Worm (Caenorhabditis elegans) whole organism, L4 larva: Measurements from ENCODE around the gene sec-61.B.

ENCODE experiments used
- F26F4.8 ChIP-seq: fragments of 200-800 bp; sonication (Bioruptor generic); conservative IDR thresholded peaks from 2 replicates; pipeline ENCODE4 v1.3.6; 2022; ENCODE audit warnings: missing genetic modification characterization, missing compliant biosample characterization
- F44E2.7 ChIP-seq: fragments of 200-800 bp; sonication (Bioruptor generic); IDR thresholded peaks from 2 replicates; pipeline ENCODE4 v2.1.2; 2022; ENCODE audit warnings: missing genetic modification characterization, missing compliant biosample characterization
- Y48G9A.11 ChIP-seq: fragments of 200-800 bp; sonication (Bioruptor generic); IDR thresholded peaks from 2 replicates; pipeline ENCODE4 v1.3.6; 2022; ENCODE audit warnings: missing genetic modification reagents, missing genetic modification characterization, missing compliant biosample characterization
- ZK546.5 ChIP-seq, 2 experiments: sonication (generic microtip); optimal IDR thresholded peaks; 2 replicates each; lab custom pipeline; 2017; ENCODE audit warnings: missing biosample characterization in 2 of 2, missing genetic modification characterization in 2 of 2
- aha-1 ChIP-seq: fragments of 150-350 bp; peaks from one replicate; lab custom pipeline; 2014; ENCODE audit warnings: missing biosample characterization, missing genetic modification characterization
- ama-1 ChIP-seq: fragments of 150-350 bp; optimal IDR thresholded peaks from 2 replicates; lab custom pipeline; 2014; ENCODE audit warnings: inconsistent platforms, mixed read lengths
- attf-4 ChIP-seq: sonication (generic microtip); optimal IDR thresholded peaks from 3 replicates; lab custom pipeline; 2017; ENCODE audit warnings: missing biosample characterization, missing genetic modification characterization
- ceh-20 ChIP-seq: fragments of 200-800 bp; sonication (Bioruptor generic); IDR thresholded peaks from 2 replicates; pipeline ENCODE4 v1.3.6; 2022; ENCODE audit warnings: missing genetic modification reagents, missing genetic modification characterization, missing compliant biosample characterization
- ceh-28 ChIP-seq: fragments of 150-350 bp; optimal IDR thresholded peaks from 2 replicates; lab custom pipeline; 2014; ENCODE audit warnings: missing biosample characterization, missing genetic modification reagents, missing genetic modification characterization
- ceh-62 ChIP-seq: sonication (generic microtip); optimal IDR thresholded peaks from 2 replicates; lab custom pipeline; 2017; ENCODE audit warnings: missing biosample characterization, missing genetic modification characterization
- cey-2 ChIP-seq: sonication (generic microtip); optimal IDR thresholded peaks from 3 replicates; lab custom pipeline; 2017; ENCODE audit warnings: missing genetic modification characterization, mild to moderate bottlenecking, missing compliant biosample characterization, antibody characterized with exemption, borderline replicate concordance; ENCODE audit not compliant: insufficient read depth
- daf-16 ChIP-seq, 3 experiments: sonication (generic microtip); optimal IDR thresholded peaks; 2 replicates each; lab custom pipeline; 2016 to 2017; ENCODE audit warnings: missing genetic modification characterization in 3 of 3, missing genetic modification reagents in 3 of 3, mild to moderate bottlenecking in 2 of 3, missing compliant biosample characterization in 2 of 3, missing biosample characterization in 1 of 3, moderate library complexity in 1 of 3
- dmd-6 ChIP-seq: fragments of 200-800 bp; sonication (Bioruptor generic); IDR thresholded peaks from 2 replicates; pipeline ENCODE4 v1.3.6; 2022; ENCODE audit warnings: missing genetic modification reagents, missing genetic modification characterization, missing compliant biosample characterization
- dve-1 ChIP-seq: sonication (generic microtip); optimal IDR thresholded peaks from 2 replicates; lab custom pipeline; 2017; ENCODE audit warnings: antibody characterized with exemption, mild to moderate bottlenecking, missing genetic modification characterization, missing compliant biosample characterization; ENCODE audit not compliant: insufficient read depth
- egl-43 ChIP-seq: fragments of 200-800 bp; sonication (Bioruptor generic); IDR thresholded peaks from 2 replicates; pipeline ENCODE4 v1.3.6; 2022; ENCODE audit warnings: missing genetic modification reagents, missing genetic modification characterization, missing compliant biosample characterization
- fkh-10 ChIP-seq: fragments of 150-350 bp; optimal IDR thresholded peaks from 2 replicates; lab custom pipeline; 2014; ENCODE audit warnings: missing biosample characterization, missing genetic modification reagents, missing genetic modification characterization
- fos-1 ChIP-seq: fragments of 150-350 bp; optimal IDR thresholded peaks from 2 replicates; lab custom pipeline; 2014; ENCODE audit warnings: missing biosample characterization, missing genetic modification characterization
- hif-1 ChIP-seq, 2 experiments: sonication (generic microtip); optimal IDR thresholded peaks; 2 replicates each; lab custom pipeline; 2016 to 2017; ENCODE audit warnings: missing compliant biosample characterization in 2 of 2, missing genetic modification characterization in 2 of 2, missing genetic modification reagents in 2 of 2, missing genotype in 2 of 2, mild to moderate bottlenecking in 1 of 2
- hlh-11 ChIP-seq: fragments of 200-800 bp; sonication (Bioruptor generic); optimal IDR thresholded peaks from 2 replicates; lab custom pipeline; 2018; ENCODE audit warnings: mild to moderate bottlenecking, missing genetic modification characterization, missing compliant biosample characterization
- hlh-30 ChIP-seq: sonication (generic microtip); optimal IDR thresholded peaks from 2 replicates; lab custom pipeline; 2017; ENCODE audit warnings: antibody characterized with exemption, mild to moderate bottlenecking, missing genetic modification characterization, missing compliant biosample characterization; ENCODE audit not compliant: insufficient read depth
- jun-1 ChIP-seq: fragments of 150-350 bp; optimal IDR thresholded peaks from 2 replicates; lab custom pipeline; 2014; ENCODE audit warnings: missing biosample characterization, missing genetic modification reagents, missing genetic modification characterization
- lin-15B ChIP-seq: fragments of 150-350 bp; sonication (generic microtip); optimal IDR thresholded peaks from 3 replicates; lab custom pipeline; 2014; ENCODE audit warnings: missing biosample characterization, missing genetic modification characterization
- lin-29 ChIP-seq: fragments of 200-800 bp; sonication (Bioruptor generic); IDR thresholded peaks from 2 replicates; pipeline ENCODE4 v1.3.6; 2022; ENCODE audit warnings: missing genetic modification reagents, missing genetic modification characterization, missing compliant biosample characterization
- lin-39 ChIP-seq: fragments of 150-350 bp; optimal IDR thresholded peaks from 2 replicates; lab custom pipeline; 2014; ENCODE audit warnings: missing biosample characterization, missing genetic modification reagents, missing genetic modification characterization
- lir-3 ChIP-seq: sonication (generic microtip); optimal IDR thresholded peaks from 2 replicates; lab custom pipeline; 2016; ENCODE audit warnings: mild to moderate bottlenecking, missing genetic modification characterization, missing compliant biosample characterization
- mxl-2 ChIP-seq: fragments of 200-800 bp; sonication (Bioruptor generic); conservative IDR thresholded peaks from 2 replicates; pipeline ENCODE4 v1.3.6; 2022; ENCODE audit warnings: missing genetic modification reagents, missing genetic modification characterization, missing compliant biosample characterization
- nhr-10 ChIP-seq: fragments of 150-350 bp; optimal IDR thresholded peaks from 2 replicates; lab custom pipeline; 2014; ENCODE audit warnings: missing biosample characterization, missing genetic modification characterization
- nhr-237 ChIP-seq: sonication (generic microtip); optimal IDR thresholded peaks from 2 replicates; lab custom pipeline; 2017; ENCODE audit warnings: missing biosample characterization, missing genetic modification characterization
- nhr-28 ChIP-seq: fragments of 150-350 bp; optimal IDR thresholded peaks from 2 replicates; lab custom pipeline; 2014; ENCODE audit warnings: missing biosample characterization, missing genetic modification characterization
- nhr-41 ChIP-seq: fragments of 200-800 bp; sonication (Bioruptor generic); IDR thresholded peaks from 2 replicates; pipeline ENCODE4 v1.3.6; 2022; ENCODE audit warnings: missing genetic modification reagents, missing genetic modification characterization, missing compliant biosample characterization
- nhr-76 ChIP-seq: fragments of 150-350 bp; optimal IDR thresholded peaks from 2 replicates; lab custom pipeline; 2014; ENCODE audit warnings: missing biosample characterization, missing genetic modification characterization
- pqm-1 ChIP-seq: sonication (generic microtip); optimal IDR thresholded peaks from 2 replicates; lab custom pipeline; 2017; ENCODE audit warnings: missing biosample characterization, missing genetic modification characterization
- rbr-2 ChIP-seq: sonication (generic microtip); optimal IDR thresholded peaks from 2 replicates; lab custom pipeline; 2016; ENCODE audit warnings: missing genotype, missing genetic modification characterization, missing compliant biosample characterization
- set-16 ChIP-seq: fragments of 200-800 bp; sonication (Bioruptor generic); IDR thresholded peaks from 2 replicates; pipeline ENCODE4 v1.3.6; 2022; ENCODE audit warnings: missing genetic modification reagents, missing genetic modification characterization, missing compliant biosample characterization
- spr-3 ChIP-seq: fragments of 200-800 bp; sonication (Bioruptor generic); optimal IDR thresholded peaks from 2 replicates; lab custom pipeline; 2018; ENCODE audit warnings: mild to moderate bottlenecking, missing genetic modification characterization, missing compliant biosample characterization
- tag-97 ChIP-seq: fragments of 200-800 bp; sonication (Bioruptor generic); IDR thresholded peaks from 2 replicates; pipeline ENCODE4 v1.3.6; 2022; ENCODE audit warnings: missing genetic modification characterization, missing compliant biosample characterization
- tra-1 ChIP-seq: fragments of 200-800 bp; sonication (Bioruptor generic); IDR thresholded peaks from 2 replicates; pipeline ENCODE4 v1.3.6; 2022; ENCODE audit warnings: missing genetic modification reagents, missing genetic modification characterization, missing compliant biosample characterization
- unc-130 ChIP-seq: sonication (generic microtip); optimal IDR thresholded peaks from 2 replicates; lab custom pipeline; 2016; ENCODE audit warnings: missing genetic modification reagents, missing genetic modification characterization, missing compliant biosample characterization
- unc-62 ChIP-seq, 3 experiments: fragments of 150-350 bp in 1 of 3; sonication (generic microtip); optimal IDR thresholded peaks in 2 of 3; peaks in 1 of 3; 1 replicate in 1 of 3; 2 replicates in 2 of 3; lab custom pipeline; 2014 to 2017; ENCODE audit warnings: missing biosample characterization in 3 of 3, missing genetic modification characterization in 3 of 3, missing genetic modification reagents in 3 of 3, missing genotype in 1 of 3
- zip-11 ChIP-seq: fragments of 200-800 bp; sonication (Bioruptor generic); IDR thresholded peaks from 2 replicates; pipeline ENCODE4 v1.3.6; 2022; ENCODE audit warnings: missing genetic modification characterization, missing compliant biosample characterization
- ztf-11 ChIP-seq: fragments of 150-350 bp; optimal IDR thresholded peaks from 2 replicates; lab custom pipeline; 2014; ENCODE audit warnings: missing biosample characterization, missing genetic modification characterization

Gene sec-61.B

DNA sequence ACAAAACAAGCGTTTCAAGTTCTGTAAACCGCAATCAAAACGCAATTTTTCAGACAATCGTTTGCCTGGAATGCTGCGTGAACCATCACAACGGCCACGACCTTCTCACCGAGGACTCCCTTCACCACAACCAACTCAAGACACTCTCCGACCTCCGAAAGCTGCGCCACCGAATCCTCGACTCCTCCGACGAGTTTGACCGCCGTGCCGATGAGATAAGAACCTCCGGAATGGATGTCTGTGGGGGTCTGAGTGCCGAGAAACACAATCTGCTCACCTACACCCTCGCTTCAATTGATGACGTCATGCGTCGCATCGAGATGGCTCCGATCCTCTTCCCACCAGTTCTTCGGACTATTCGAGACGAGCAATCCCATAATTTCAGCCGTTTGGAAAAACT lies 45.9 kb upstream of the sec-61.B start:
- TF ChIP-seq lir-3 (no peak), lin-39 (tag; lab: Kevin White, UChicago) (no peak), cey-2 (tag; lab: Kevin White, UChicago) (no peak), set-16 (GFP tag; lab: Robert Waterston, UW) (peak; percentile 68)

DNA sequence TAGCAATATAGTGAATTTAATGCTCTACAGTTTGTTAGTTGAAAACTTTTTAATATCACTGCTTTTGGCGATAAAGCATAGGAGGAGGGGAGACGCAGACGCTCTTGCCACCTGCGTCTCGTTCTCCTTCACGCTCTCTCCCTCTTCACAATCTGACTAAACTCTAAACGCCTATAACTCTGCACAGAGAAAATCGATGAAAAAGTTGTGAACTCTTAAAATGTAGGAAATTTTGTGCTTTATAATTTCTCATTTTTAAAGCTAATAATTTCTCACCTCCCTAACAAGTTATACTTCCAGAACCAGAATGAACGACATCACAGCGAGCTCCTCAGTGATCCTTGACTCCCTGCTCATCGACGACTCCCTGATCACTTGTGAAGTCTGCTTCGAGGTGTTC lies 44.2 kb upstream of the sec-61.B start, which contains the start of gene C45G7.4:
C45G7.4 (plus strand) TSS at position 301 of the 400 bp plus-strand sequence.
- TF ChIP-seq set-16 (GFP tag; lab: Robert Waterston, UW) (no peak), hlh-11 (tag; lab: Kevin White, UChicago) (no peak), nhr-28 (tag; lab: Kevin White, UChicago) (no peak), ceh-62 (tag; lab: Kevin White, UChicago) (no peak), Y48G9A.11 (GFP tag; lab: Robert Waterston, UW) (no peak), fos-1 (no peak), nhr-41 (GFP tag; lab: Robert Waterston, UW) (no peak)

DNA sequence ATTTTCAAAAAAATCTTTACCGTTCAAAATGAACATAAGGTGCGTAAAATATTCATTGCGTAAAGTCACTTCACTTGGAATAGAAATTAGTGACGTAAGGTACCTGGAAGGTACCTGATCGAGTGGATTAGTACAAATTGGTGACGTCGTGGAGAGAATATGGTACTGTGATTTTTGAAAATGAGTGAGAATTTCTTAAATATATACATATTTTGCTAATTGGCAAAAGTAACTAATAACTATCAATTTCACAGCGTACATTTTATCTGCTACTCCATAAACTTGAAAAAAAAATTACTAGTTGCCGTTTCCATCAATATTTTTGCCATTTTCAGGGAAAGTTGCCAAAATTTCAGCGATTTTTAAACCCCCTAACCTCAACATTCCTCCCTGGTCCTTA lies 28.3 kb upstream of the sec-61.B start:
- no peak for TF ChIP-seq dve-1
- no peak for TF ChIP-seq ceh-20 (GFP tag; lab: Robert Waterston, UW)
- TF ChIP-seq ztf-11 (tag; lab: Kevin White, UChicago), result no peak
- TF ChIP-seq unc-62 (GFP tag; optimal IDR thresholded peaks at IDR 0.05 in 1 of 2; lab: Kevin White, UChicago), result peak in 1 of 2 experiments; percentile 43
- no peak for TF ChIP-seq unc-62 (tag; optimal IDR thresholded peaks at IDR 0.05; lab: Kevin White, UChicago)
- TF ChIP-seq aha-1 (tag; lab: Kevin White, UChicago), result peak; percentile 76
- no peak for TF ChIP-seq egl-43
- TF ChIP-seq nhr-76, result no peak
- no peak for TF ChIP-seq set-16 (GFP tag; lab: Robert Waterston, UW)
- no peak for TF ChIP-seq zip-11 (GFP tag; lab: Robert Waterston, UW)
- TF ChIP-seq mxl-2 (GFP tag; lab: Robert Waterston, UW), result no peak

DNA sequence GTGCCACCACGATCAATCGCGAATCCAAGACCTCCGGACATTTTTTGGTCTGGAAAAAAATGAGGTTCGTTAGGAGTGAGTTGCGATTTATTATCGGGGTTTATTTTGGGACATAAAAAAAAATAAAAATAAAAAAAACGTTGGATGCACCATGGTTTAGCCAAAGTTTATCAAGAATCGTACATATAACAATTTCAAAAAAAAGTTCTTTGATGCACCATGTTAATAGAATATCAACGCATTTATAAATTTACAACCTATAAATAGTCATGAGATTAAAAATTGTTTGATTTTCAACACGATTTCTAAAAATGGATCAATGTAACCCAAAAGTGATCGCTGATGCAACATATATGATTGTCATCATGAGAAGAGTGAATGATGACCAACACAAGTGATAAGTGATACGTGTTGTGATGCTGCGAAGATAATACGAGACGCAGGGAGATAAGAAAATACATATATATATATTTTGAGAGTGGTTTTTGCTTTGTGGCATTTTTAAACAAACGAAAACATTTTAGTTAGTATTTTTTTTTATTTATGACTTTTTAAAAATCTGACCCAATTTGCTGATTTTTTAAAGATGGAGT lies 24.0 kb upstream of the sec-61.B start, which contains the start of gene Y38F2AR.12:
Y38F2AR.12 (minus strand) TSS at position 51 of the 593 bp plus-strand sequence.
- TF ChIP-seq lin-29 (no peak), pqm-1 (no peak), tag-97 (GFP tag; lab: Robert Waterston, UW) (no peak), daf-16 (GFP tag; optimal IDR thresholded peaks at IDR 0.05; lab: Kevin White, UChicago) (no peak), daf-16 (tag; optimal IDR thresholded peaks at IDR 0.05; lab: Kevin White, UChicago) (peak; percentile 53), nhr-28 (tag; lab: Kevin White, UChicago) (peak; percentile 19), dmd-6 (GFP tag; lab: Robert Waterston, UW) (peak; percentile 16; the same call in 1 of the 2 replicates), hlh-11 (tag; lab: Kevin White, UChicago) (peak; percentile 45), attf-4 (no peak), spr-3 (no peak), dve-1 (peak; percentile 54), hlh-30 (tag; lab: Kevin White, UChicago) (peak; percentile 85), ceh-28 (tag; lab: Kevin White, UChicago) (no peak), unc-62 (GFP tag; optimal IDR thresholded peaks at IDR 0.05 in 1 of 2; lab: Kevin White, UChicago) (peak in 1 of 2 experiments; percentile 19), unc-62 (tag; optimal IDR thresholded peaks at IDR 0.05; lab: Kevin White, UChicago) (no peak), F44E2.7 (GFP tag; lab: Robert Waterston, UW) (no peak)

DNA sequence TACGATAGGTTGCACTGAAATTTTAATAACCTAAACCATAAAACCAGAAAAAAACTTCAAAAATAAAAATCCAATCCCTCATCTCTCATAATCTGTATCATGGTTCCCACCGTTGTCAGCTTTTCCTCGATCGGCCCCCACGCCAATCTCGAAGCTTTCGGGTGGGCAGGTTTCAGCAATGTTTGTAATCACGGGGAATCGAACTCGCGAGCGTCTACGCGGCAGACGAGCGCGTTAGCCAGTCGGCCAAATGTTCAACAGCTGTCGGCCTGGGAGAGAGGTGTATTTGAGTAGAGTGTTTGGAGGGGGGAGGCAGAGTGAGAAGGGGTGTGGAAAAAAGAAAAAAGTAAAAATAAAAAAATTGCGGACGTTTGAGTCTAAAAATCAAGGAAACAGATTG lies 20.0 kb upstream of the sec-61.B start:
- TF ChIP-seq F26F4.8, result no peak
- TF ChIP-seq fkh-10 (GFP tag; lab: Kevin White, UChicago), result peak; percentile 72
- peak; percentile 51 for TF ChIP-seq ama-1
- TF ChIP-seq lin-15B (tag; lab: Kevin White, UChicago), result no peak
- TF ChIP-seq unc-62 (GFP tag; optimal IDR thresholded peaks at IDR 0.05 in 1 of 2; lab: Kevin White, UChicago), result peak in 1 of 2 experiments; percentile 39
- no peak for TF ChIP-seq unc-62 (tag; optimal IDR thresholded peaks at IDR 0.05; lab: Kevin White, UChicago)
- TF ChIP-seq nhr-237 (tag; lab: Kevin White, UChicago), result no peak
- TF ChIP-seq daf-16 (GFP tag; optimal IDR thresholded peaks at IDR 0.05; lab: Kevin White, UChicago), result peak; percentile 75 to 81
- peak; percentile 69 for TF ChIP-seq daf-16 (tag; optimal IDR thresholded peaks at IDR 0.05; lab: Kevin White, UChicago)
- TF ChIP-seq tra-1 (GFP tag; lab: Robert Waterston, UW), result peak; percentile 81
- TF ChIP-seq rbr-2 (tag; lab: Kevin White, UChicago), result peak; percentile 83
- TF ChIP-seq unc-130 (GFP tag; lab: Kevin White, UChicago), result peak; percentile 69
- no peak for TF ChIP-seq nhr-10 (tag; lab: Kevin White, UChicago)
- TF ChIP-seq ZK546.5 (tag; optimal IDR thresholded peaks at IDR 0.05; lab: Kevin White, UChicago), result peak in 1 of 2 experiments; percentile 4
- no peak for TF ChIP-seq nhr-76
- peak in 1 of 2 experiments; percentile 69 for TF ChIP-seq hif-1 (tag; optimal IDR thresholded peaks at IDR 0.05; lab: Kevin White, UChicago)
- peak; percentile 73 for TF ChIP-seq hlh-30 (tag; lab: Kevin White, UChicago)
- TF ChIP-seq jun-1 (tag; lab: Kevin White, UChicago), result peak; percentile 33
